Worm (Caenorhabditis elegans): Measurements from ENCODE around the gene hlh-17.

- TF ChIP-seq pqm-1 (tag; optimal IDR thresholded peaks at IDR 0.05), result no peak
- no peak for TF ChIP-seq unc-39 (tag; optimal IDR thresholded peaks at IDR 0.05)
- TF ChIP-seq lin-15B (tag; optimal IDR thresholded peaks at IDR 0.05), result no peak
- no peak for TF ChIP-seq egl-27 (tag; optimal IDR thresholded peaks at IDR 0.05)
- TF ChIP-seq ceh-82 (tag; optimal IDR thresholded peaks at IDR 0.05), result no peak
These were observed at the start of gene hlh-17 for ce11 chrIV:16254464-16254863.
